Worm (Caenorhabditis elegans): ENCODE measurements around the gene tag-191.

The tag-191 gene

ce11 chrV:14556187-14556586 is 20.0 kb upstream of the tag-191 start, which contains the start of gene srg-47:
TSS of gene srg-47 (minus strand) at chrV:14556287.
- TF ChIP-seq tra-4 (tag; optimal IDR thresholded peaks at IDR 0.05) (no peak), ceh-13 (GFP tag; optimal IDR thresholded peaks at IDR 0.05) (no peak), ets-7 (tag; optimal IDR thresholded peaks at IDR 0.05) (no peak), hmg-4 (GFP tag; optimal IDR thresholded peaks at IDR 0.05) (no peak), pes-1 (GFP tag; IDR thresholded peaks at IDR 0.05) (no peak), hnd-1 (tag; optimal IDR thresholded peaks at IDR 0.05) (no peak), ama-1 (optimal IDR thresholded peaks at IDR 0.05) (no peak), tbx-37 (GFP tag; conservative IDR thresholded peaks at IDR 0.05) (no peak), tbx-11 (GFP tag; IDR thresholded peaks at IDR 0.05) (no peak), F13C5.2 (tag; optimal IDR thresholded peaks at IDR 0.05) (no peak), sea-1 (GFP tag; conservative IDR thresholded peaks at IDR 0.05) (no peak), hmbx-1 (tag; optimal IDR thresholded peaks at IDR 0.05) (no peak), aly-1 (tag; optimal IDR thresholded peaks at IDR 0.05) (no peak), ceh-36 (tag; optimal IDR thresholded peaks at IDR 0.05) (no peak), scrt-1 (GFP tag; IDR thresholded peaks at IDR 0.05) (no peak)

ce11 chrV:14548510-14548909 is 12.3 kb upstream of the tag-191 start:
- TF ChIP-seq scrt-1 (GFP tag; IDR thresholded peaks at IDR 0.05) (no peak), pes-1 (GFP tag; IDR thresholded peaks at IDR 0.05) (no peak), ets-7 (tag; optimal IDR thresholded peaks at IDR 0.05) (no peak), hmg-4 (GFP tag; optimal IDR thresholded peaks at IDR 0.05) (no peak), F13C5.2 (tag; optimal IDR thresholded peaks at IDR 0.05) (no peak), hmbx-1 (tag; optimal IDR thresholded peaks at IDR 0.05) (no peak), sea-1 (GFP tag; conservative IDR thresholded peaks at IDR 0.05) (no peak), ceh-36 (tag; optimal IDR thresholded peaks at IDR 0.05) (no peak), ceh-13 (GFP tag; optimal IDR thresholded peaks at IDR 0.05) (no peak), tbx-11 (GFP tag; IDR thresholded peaks at IDR 0.05) (no peak), hnd-1 (tag; optimal IDR thresholded peaks at IDR 0.05) (no peak), flt-1 (GFP tag; IDR thresholded peaks at IDR 0.05) (no peak), tra-4 (tag; optimal IDR thresholded peaks at IDR 0.05) (no peak), tbx-37 (GFP tag; conservative IDR thresholded peaks at IDR 0.05) (no peak), ama-1 (optimal IDR thresholded peaks at IDR 0.05) (no peak), B0310.2 (tag; optimal IDR thresholded peaks at IDR 0.05) (no peak), aly-1 (tag; optimal IDR thresholded peaks at IDR 0.05) (no peak)

- TF ChIP-seq flt-1 (GFP tag; IDR thresholded peaks at IDR 0.05) (no peak), scrt-1 (GFP tag; IDR thresholded peaks at IDR 0.05) (no peak), hmbx-1 (tag; optimal IDR thresholded peaks at IDR 0.05) (no peak), tbx-11 (GFP tag; IDR thresholded peaks at IDR 0.05) (no peak), aly-1 (tag; optimal IDR thresholded peaks at IDR 0.05) (no peak), hmg-4 (GFP tag; optimal IDR thresholded peaks at IDR 0.05) (no peak), sea-1 (GFP tag; conservative IDR thresholded peaks at IDR 0.05) (no peak), F13C5.2 (tag; optimal IDR thresholded peaks at IDR 0.05) (no peak), B0310.2 (tag; optimal IDR thresholded peaks at IDR 0.05) (no peak), tra-4 (tag; optimal IDR thresholded peaks at IDR 0.05) (no peak), ets-7 (tag; optimal IDR thresholded peaks at IDR 0.05) (no peak), ama-1 (optimal IDR thresholded peaks at IDR 0.05) (no peak), hnd-1 (tag; optimal IDR thresholded peaks at IDR 0.05) (no peak), pes-1 (GFP tag; IDR thresholded peaks at IDR 0.05) (no peak), ceh-13 (GFP tag; optimal IDR thresholded peaks at IDR 0.05) (no peak), ceh-36 (tag; optimal IDR thresholded peaks at IDR 0.05) (no peak)
These were observed 10.4 kb upstream of the tag-191 start, which contains the start of gene C53A5.13 for ce11 chrV:14546569-14546968. TSS of gene C53A5.13 (plus strand) at chrV:14546869.

ce11 chrV:14545816-14546283 is 9.7 kb upstream of the tag-191 start, which contains the start of gene rike-1:
TSS of gene rike-1 (minus strand) at chrV:14545866.
- TF ChIP-seq tra-4 (tag; optimal IDR thresholded peaks at IDR 0.05) (no peak), sea-1 (GFP tag; conservative IDR thresholded peaks at IDR 0.05) (no peak), hnd-1 (tag; optimal IDR thresholded peaks at IDR 0.05) (no peak), ceh-13 (GFP tag; optimal IDR thresholded peaks at IDR 0.05) (no peak), aly-1 (tag; optimal IDR thresholded peaks at IDR 0.05) (no peak)

ce11 chrV:14542138-14542537 is 6.0 kb upstream of the tag-191 start:
- no peak for TF ChIP-seq ceh-36 (tag; optimal IDR thresholded peaks at IDR 0.05)
- no peak for TF ChIP-seq tra-4 (tag; optimal IDR thresholded peaks at IDR 0.05)
- no peak for TF ChIP-seq scrt-1 (GFP tag; IDR thresholded peaks at IDR 0.05)
- TF ChIP-seq ceh-13 (GFP tag; optimal IDR thresholded peaks at IDR 0.05) = no peak
- no peak for TF ChIP-seq flt-1 (GFP tag; IDR thresholded peaks at IDR 0.05)
- no peak for TF ChIP-seq hnd-1 (tag; optimal IDR thresholded peaks at IDR 0.05)
- no peak for TF ChIP-seq tbx-37 (GFP tag; conservative IDR thresholded peaks at IDR 0.05)

ce11 chrV:14540932-14541331 is 4.8 kb upstream of the tag-191 start:
- TF ChIP-seq scrt-1 (GFP tag; IDR thresholded peaks at IDR 0.05) = no peak
- TF ChIP-seq ceh-36 (tag; optimal IDR thresholded peaks at IDR 0.05) = no peak
- no peak for TF ChIP-seq B0310.2 (tag; optimal IDR thresholded peaks at IDR 0.05)
- no peak for TF ChIP-seq hmg-4 (GFP tag; optimal IDR thresholded peaks at IDR 0.05)
- no peak for TF ChIP-seq pes-1 (GFP tag; IDR thresholded peaks at IDR 0.05)
- TF ChIP-seq hnd-1 (tag; optimal IDR thresholded peaks at IDR 0.05) = no peak
- TF ChIP-seq ceh-13 (GFP tag; optimal IDR thresholded peaks at IDR 0.05) = no peak
- no peak for TF ChIP-seq sea-1 (GFP tag; conservative IDR thresholded peaks at IDR 0.05)
- TF ChIP-seq flt-1 (GFP tag; IDR thresholded peaks at IDR 0.05) = no peak
- no peak for TF ChIP-seq ets-7 (tag; optimal IDR thresholded peaks at IDR 0.05)
- no peak for TF ChIP-seq tbx-11 (GFP tag; IDR thresholded peaks at IDR 0.05)
- no peak for TF ChIP-seq tbx-37 (GFP tag; conservative IDR thresholded peaks at IDR 0.05)
- no peak for TF ChIP-seq aly-1 (tag; optimal IDR thresholded peaks at IDR 0.05)
- TF ChIP-seq ama-1 (optimal IDR thresholded peaks at IDR 0.05) = no peak
- TF ChIP-seq F13C5.2 (tag; optimal IDR thresholded peaks at IDR 0.05) = no peak
- no peak for TF ChIP-seq hmbx-1 (tag; optimal IDR thresholded peaks at IDR 0.05)

- TF ChIP-seq ets-7 (tag; optimal IDR thresholded peaks at IDR 0.05) (no peak), scrt-1 (GFP tag; IDR thresholded peaks at IDR 0.05) (no peak), B0310.2 (tag; optimal IDR thresholded peaks at IDR 0.05) (no peak), hmbx-1 (tag; optimal IDR thresholded peaks at IDR 0.05) (no peak), aly-1 (tag; optimal IDR thresholded peaks at IDR 0.05) (no peak), F13C5.2 (tag; optimal IDR thresholded peaks at IDR 0.05) (no peak), hnd-1 (tag; optimal IDR thresholded peaks at IDR 0.05) (no peak), flt-1 (GFP tag; IDR thresholded peaks at IDR 0.05) (no peak), ceh-36 (tag; optimal IDR thresholded peaks at IDR 0.05) (no peak), tbx-37 (GFP tag; conservative IDR thresholded peaks at IDR 0.05) (no peak), pes-1 (GFP tag; IDR thresholded peaks at IDR 0.05) (no peak), ama-1 (optimal IDR thresholded peaks at IDR 0.05) (no peak), hmg-4 (GFP tag; optimal IDR thresholded peaks at IDR 0.05) (no peak), tra-4 (tag; optimal IDR thresholded peaks at IDR 0.05) (no peak), tbx-11 (GFP tag; IDR thresholded peaks at IDR 0.05) (no peak), sea-1 (GFP tag; conservative IDR thresholded peaks at IDR 0.05) (no peak), ceh-13 (GFP tag; optimal IDR thresholded peaks at IDR 0.05) (no peak)
These were observed 3.2 kb upstream of the tag-191 start for ce11 chrV:14539355-14539754.
